Worm (Caenorhabditis elegans) whole organism, L4 larva: ENCODE data around the gene spsb-1.

ENCODE experiments used
- daf-12 ChIP-seq: fragments of 150-350 bp; optimal IDR thresholded peaks from 2 replicates; lab custom pipeline; 2014; ENCODE audit warnings: missing biosample characterization, missing genetic modification reagents, missing genetic modification characterization
- skn-1 ChIP-seq: fragments of 150-350 bp; optimal IDR thresholded peaks from 2 replicates; lab custom pipeline; 2014; ENCODE audit warnings: missing biosample characterization, missing genetic modification characterization

DNA sequence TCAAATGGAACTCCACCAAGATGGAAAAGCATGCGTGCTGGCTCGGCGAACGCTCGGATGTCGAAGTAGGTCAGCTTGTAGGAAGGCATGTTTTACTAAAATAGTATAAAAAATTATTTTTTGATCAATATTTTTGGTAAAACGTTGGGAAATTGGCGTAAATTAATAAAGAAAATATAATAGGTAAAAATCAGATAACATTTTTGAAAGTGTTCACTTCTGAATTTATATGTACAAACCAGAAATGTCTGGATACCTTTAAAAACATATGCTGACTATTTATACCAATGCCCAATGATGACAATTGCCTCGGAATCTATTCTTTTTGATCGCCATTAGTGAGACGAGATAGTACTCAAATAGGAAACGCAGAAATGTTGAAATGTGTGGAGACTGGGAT lies 11.2 kb upstream of the spsb-1 start, which contains the start of gene gst-35:
- TF ChIP-seq skn-1 (tag; lab: Kevin White, UChicago): no peak
- no peak for TF ChIP-seq daf-12 (tag; lab: Kevin White, UChicago)
